Worm (Caenorhabditis elegans) whole organism, young adult: ENCODE measurements around the gene nlp-69.

Experiments used
- K11D2.4 ChIP-seq: fragments of 200-800 bp; sonication (Bioruptor generic); IDR thresholded peaks from 2 replicates; pipeline ENCODE4 v1.3.6; 2022; ENCODE audit warnings: missing genetic modification reagents, missing genetic modification characterization, missing compliant biosample characterization
- T07F8.4 ChIP-seq: sonication (generic microtip); optimal IDR thresholded peaks from 2 replicates; lab custom pipeline; 2016; ENCODE audit warnings: mild to moderate bottlenecking, missing genetic modification characterization, moderate library complexity, missing compliant biosample characterization
- lin-40 ChIP-seq: sonication (generic microtip); optimal IDR thresholded peaks from 2 replicates; lab custom pipeline; 2016; ENCODE audit warnings: missing genetic modification characterization, mild to moderate bottlenecking, missing compliant biosample characterization, missing genotype, missing genetic modification reagents
- mxl-1 ChIP-seq: sonication (generic microtip); optimal IDR thresholded peaks from 2 replicates; lab custom pipeline; 2016; ENCODE audit warnings: missing genetic modification characterization, missing compliant biosample characterization
- nfya-1 ChIP-seq: sonication (generic microtip); optimal IDR thresholded peaks from 2 replicates; lab custom pipeline; 2017; ENCODE audit warnings: antibody characterized with exemption, missing compliant biosample characterization, missing genetic modification characterization, borderline replicate concordance; ENCODE audit not compliant: insufficient read depth
- nhr-80 ChIP-seq: sonication (generic microtip); optimal IDR thresholded peaks from 2 replicates; lab custom pipeline; 2016; ENCODE audit warnings: missing genetic modification characterization, missing compliant biosample characterization
- tbx-9 ChIP-seq: sonication (generic microtip); optimal IDR thresholded peaks from 2 replicates; lab custom pipeline; 2016; ENCODE audit warnings: borderline replicate concordance, missing genetic modification characterization, inconsistent platforms, missing compliant biosample characterization

DNA sequence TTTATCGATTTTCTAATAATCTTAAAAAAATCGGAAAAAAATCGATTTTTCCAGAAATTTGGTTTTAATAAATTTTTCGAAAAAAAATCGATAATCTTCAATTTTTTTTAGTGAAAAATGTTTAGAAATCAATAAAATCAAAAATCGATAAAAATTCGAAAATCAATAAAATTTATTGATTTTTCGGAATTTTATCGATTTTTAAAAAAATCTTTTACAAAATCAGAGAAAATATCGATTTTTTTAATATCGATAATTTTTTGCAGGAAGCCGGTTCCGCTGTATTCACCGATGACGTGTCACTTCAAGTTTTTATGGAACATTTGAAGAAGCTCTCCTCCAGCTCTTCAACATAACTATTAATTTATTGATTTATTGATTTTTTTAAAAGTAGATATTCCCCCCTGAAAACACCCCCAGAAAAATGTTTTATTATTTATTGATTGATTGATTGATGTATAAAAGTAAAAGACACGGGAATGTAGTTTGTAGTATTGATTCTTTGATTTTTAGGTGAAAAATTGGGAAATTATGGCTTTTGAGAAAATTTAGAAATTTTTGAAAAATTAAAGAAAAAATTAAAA, 10.5 kb upstream of the nlp-69 start:
- TF ChIP-seq T07F8.4 (tag; lab: Kevin White, UChicago) (no peak), nhr-80 (tag; lab: Kevin White, UChicago) (no peak), mxl-1 (no peak), K11D2.4 (GFP tag; lab: Robert Waterston, UW) (no peak), tbx-9 (tag; lab: Kevin White, UChicago) (no peak), nfya-1 (tag; lab: Kevin White, UChicago) (no peak), lin-40 (tag; lab: Kevin White, UChicago) (no peak)
